Fruit fly (Drosophila melanogaster): ENCODE measurements around the gene kipf.

kipf gene

dm6 chr3R:7907311-7907710 lies 6.3 kb upstream of the kipf start, which contains the start of the genes Taf7 and EMC1 (continued):
- peak; percentile 58 for TF ChIP-seq pum (GFP tag; optimal IDR thresholded peaks at IDR 0.05)
- no peak for TF ChIP-seq aop (GFP tag; IDR thresholded peaks at IDR 0.05)
- TF ChIP-seq Atf6 (GFP tag; IDR thresholded peaks at IDR 0.05): no peak
- no peak for TF ChIP-seq CG17612 (GFP tag; IDR thresholded peaks at IDR 0.05)
- TF ChIP-seq CG9215 (GFP tag; IDR thresholded peaks at IDR 0.05): no peak
- 0 out of 2 replicates have a peak, but pooled peaks have one; percentile 13 for TF ChIP-seq esg (GFP tag; conservative IDR thresholded peaks at IDR 0.05)
- no peak for TF ChIP-seq pita (GFP tag; optimal IDR thresholded peaks at IDR 0.05)
- TF ChIP-seq Antp (GFP tag; optimal IDR thresholded peaks at IDR 0.05): peak; percentile 51
- no peak for TF ChIP-seq Mrtf (GFP tag; IDR thresholded peaks at IDR 0.05)
- TF ChIP-seq CG14667 (GFP tag; IDR thresholded peaks at IDR 0.05): no peak
- TF ChIP-seq slp2 (GFP tag; optimal IDR thresholded peaks at IDR 0.05): peak; percentile 10
- no peak for TF ChIP-seq wek (GFP tag; optimal IDR thresholded peaks at IDR 0.05)
- TF ChIP-seq Xrp1 (GFP tag; IDR thresholded peaks at IDR 0.05): peak; percentile 25; the same call in 1 of the 2 replicates
- no peak for TF ChIP-seq kah (GFP tag; optimal IDR thresholded peaks at IDR 0.05)
- peak; percentile 13 for TF ChIP-seq CG1647 (GFP tag; optimal IDR thresholded peaks at IDR 0.05)
- TF ChIP-seq CG3065 (GFP tag; optimal IDR thresholded peaks at IDR 0.05): no peak
- no peak for TF ChIP-seq CG7839 (tag; optimal IDR thresholded peaks at IDR 0.05)
- TF ChIP-seq jigr1 (GFP tag; IDR thresholded peaks at IDR 0.05): 0 out of 3 replicates have a peak, but pooled peaks have one; percentile 30
- peak; percentile 76 for TF ChIP-seq CG14710 (tag; optimal IDR thresholded peaks at IDR 0.05)
- TF ChIP-seq Dad (GFP tag; optimal IDR thresholded peaks at IDR 0.05): peak; percentile 16
- peak; percentile 61 for TF ChIP-seq pnt (GFP tag; optimal IDR thresholded peaks at IDR 0.05)
- TF ChIP-seq CG3995 (GFP tag; optimal IDR thresholded peaks at IDR 0.05): peak; percentile 99
- TF ChIP-seq CG17912 (GFP tag; optimal IDR thresholded peaks at IDR 0.05): no peak
- TF ChIP-seq CG4730 (GFP tag; IDR thresholded peaks at IDR 0.05): no peak
- TF ChIP-seq tll (GFP tag; optimal IDR thresholded peaks at IDR 0.05): peak in 1 of 2 experiments; percentile 99
- TF ChIP-seq Dip3 (GFP tag; optimal IDR thresholded peaks at IDR 0.05): peak; percentile 38
- peak; percentile 29 for TF ChIP-seq Atf3 (GFP tag; optimal IDR thresholded peaks at IDR 0.05)
- peak; percentile 18 for TF ChIP-seq gfzf (GFP tag; optimal IDR thresholded peaks at IDR 0.05)
- no peak for TF ChIP-seq CG3407 (GFP tag; optimal IDR thresholded peaks at IDR 0.05)
- TF ChIP-seq CG1024 (GFP tag; IDR thresholded peaks at IDR 0.05): no peak
- no peak for TF ChIP-seq CG10147 (GFP tag; optimal IDR thresholded peaks at IDR 0.05)
- peak; percentile 16 for TF ChIP-seq CG12155 (GFP tag; optimal IDR thresholded peaks at IDR 0.05)
- peak; percentile 28 for TF ChIP-seq maf-S (GFP tag; optimal IDR thresholded peaks at IDR 0.05)
- TF ChIP-seq CG11696 (GFP tag; IDR thresholded peaks at IDR 0.05): no peak
- no peak for TF ChIP-seq GATAe (GFP tag; conservative IDR thresholded peaks at IDR 0.05)
- no peak for TF ChIP-seq sr (GFP tag; IDR thresholded peaks at IDR 0.05)
- TF ChIP-seq HmgD (GFP tag; optimal IDR thresholded peaks at IDR 0.05): peak; percentile 78
- TF ChIP-seq zen2 (GFP tag; IDR thresholded peaks at IDR 0.05; ENCODE audit: partially characterized antibody): peak; percentile 69; the same call in 1 of the 3 replicates
- TF ChIP-seq CG10274 (GFP tag; optimal IDR thresholded peaks at IDR 0.05): no peak
- TF ChIP-seq CG3726 (GFP tag; IDR thresholded peaks at IDR 0.05): no peak
- no peak for TF ChIP-seq CG11456 (GFP tag; IDR thresholded peaks at IDR 0.05)
- TF ChIP-seq eyg (GFP tag; optimal IDR thresholded peaks at IDR 0.05): no peak
- no peak for TF ChIP-seq Nf-YA (GFP tag; IDR thresholded peaks at IDR 0.05)
- peak; percentile 52 for TF ChIP-seq slbo (GFP tag; IDR thresholded peaks at IDR 0.05)
- no peak for TF ChIP-seq CG12071 (GFP tag; optimal IDR thresholded peaks at IDR 0.05)
- no peak for TF ChIP-seq CG18262 (tag; optimal IDR thresholded peaks at IDR 0.05)
- TF ChIP-seq CG34376 (GFP tag; optimal IDR thresholded peaks at IDR 0.05): no peak
- TF ChIP-seq CTCF (GFP tag; optimal IDR thresholded peaks at IDR 0.05): no peak
- TF ChIP-seq Hmr (GFP tag; optimal IDR thresholded peaks at IDR 0.05): no peak
- no peak for TF ChIP-seq CG10321 (GFP tag; IDR thresholded peaks at IDR 0.05)
- TF ChIP-seq sima (GFP tag; optimal IDR thresholded peaks at IDR 0.05): no peak
- TF ChIP-seq CG13775 (GFP tag; optimal IDR thresholded peaks at IDR 0.05): peak; percentile 70
- TF ChIP-seq sens (GFP tag): no peak
